Worm (Caenorhabditis elegans): Measurements from ENCODE around the gene orai-1.

Gene orai-1

DNA sequence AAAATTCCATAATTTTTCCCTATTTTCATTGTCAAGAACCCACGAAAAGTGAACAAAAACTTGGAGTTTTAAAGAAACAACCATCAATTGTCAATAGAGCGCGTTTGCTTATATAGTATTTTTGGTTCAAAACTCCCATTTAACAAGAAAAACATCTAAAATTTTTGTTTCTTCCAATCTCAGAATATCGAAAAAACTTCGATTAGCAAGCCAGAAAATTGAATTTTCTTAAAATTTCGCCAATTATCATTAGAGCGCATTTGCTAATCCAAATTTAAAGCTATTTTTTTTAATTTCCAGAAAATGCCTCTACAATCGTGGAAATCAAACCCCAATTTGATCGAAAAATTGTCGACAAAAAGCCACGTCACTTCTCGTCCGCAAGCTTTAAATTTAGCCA lies at the start of gene orai-1:
Gene orai-1 (plus strand): TSS at position 301 of the 400 bp plus-strand sequence.
- TF ChIP-seq fos-1 (tag; optimal IDR thresholded peaks at IDR 0.05) (no peak), nhr-11 (tag; optimal IDR thresholded peaks at IDR 0.05) (no peak), pqm-1 (tag; optimal IDR thresholded peaks at IDR 0.05) (no peak), nhr-25 (tag; optimal IDR thresholded peaks at IDR 0.05) (no peak), lin-39 (tag; optimal IDR thresholded peaks at IDR 0.05) (no peak), ceh-16 (tag; optimal IDR thresholded peaks at IDR 0.05) (no peak), ceh-28 (tag; optimal IDR thresholded peaks at IDR 0.05) (no peak), lin-15B (tag; optimal IDR thresholded peaks at IDR 0.05) (no peak), nhr-28 (tag; optimal IDR thresholded peaks at IDR 0.05) (no peak), egl-27 (tag; optimal IDR thresholded peaks at IDR 0.05) (no peak)

- TF ChIP-seq jun-1 (tag; optimal IDR thresholded peaks at IDR 0.05) (no peak), fkh-10 (GFP tag; optimal IDR thresholded peaks at IDR 0.05) (peak; percentile 81), ceh-9 (tag; optimal IDR thresholded peaks at IDR 0.05) (no peak), ztf-4 (tag; optimal IDR thresholded peaks at IDR 0.05) (no peak), nhr-77 (tag; optimal IDR thresholded peaks at IDR 0.05) (no peak), nhr-25 (tag; optimal IDR thresholded peaks at IDR 0.05) (peak; percentile 38), nhr-23 (tag; optimal IDR thresholded peaks at IDR 0.05) (peak; percentile 64), elt-2 (tag; optimal IDR thresholded peaks at IDR 0.05) (no peak), daf-12 (tag; optimal IDR thresholded peaks at IDR 0.05) (no peak), nhr-43 (tag; optimal IDR thresholded peaks at IDR 0.05; ENCODE audit: poor library complexity, severe bottlenecking) (no peak), snpc-4 (tag; optimal IDR thresholded peaks at IDR 0.05) (peak; percentile 24), unc-62 (GFP tag; optimal IDR thresholded peaks at IDR 0.05) (no peak), nhr-28 (tag; optimal IDR thresholded peaks at IDR 0.05) (no peak), pha-4 (tag; optimal IDR thresholded peaks at IDR 0.05) (peak; percentile 58), pqm-1 (tag; optimal IDR thresholded peaks at IDR 0.05) (peak; percentile 15), nhr-76 (tag; optimal IDR thresholded peaks at IDR 0.05) (no peak), lin-15B (tag; optimal IDR thresholded peaks at IDR 0.05) (peak; percentile 44), nfya-1 (tag; optimal IDR thresholded peaks at IDR 0.05; ENCODE audit: insufficient read depth) (peak; percentile 69), nhr-237 (tag; optimal IDR thresholded peaks at IDR 0.05) (no peak), R02D3.7 (tag; optimal IDR thresholded peaks at IDR 0.05) (no peak), eor-1 (tag; optimal IDR thresholded peaks at IDR 0.05) (no peak), zag-1 (tag; optimal IDR thresholded peaks at IDR 0.05) (no peak), egl-5 (tag; optimal IDR thresholded peaks at IDR 0.05) (no peak), ama-1 (optimal IDR thresholded peaks at IDR 0.05) (no peak), ztf-11 (tag; optimal IDR thresholded peaks at IDR 0.05) (no peak), mml-1 (tag; optimal IDR thresholded peaks at IDR 0.05) (no peak), ceh-28 (tag; optimal IDR thresholded peaks at IDR 0.05) (peak; percentile 84), mdl-1 (tag; optimal IDR thresholded peaks at IDR 0.05) (no peak), hmg-11 (tag; optimal IDR thresholded peaks at IDR 0.05) (peak; percentile 96), elt-1 (tag; optimal IDR thresholded peaks at IDR 0.05) (no peak), aly-2 (tag; optimal IDR thresholded peaks at IDR 0.05) (no peak), lsy-12 (tag; optimal IDR thresholded peaks at IDR 0.05) (no peak), lin-39 (tag; optimal IDR thresholded peaks at IDR 0.05) (peak; percentile 67)
These were observed 48.4 kb upstream of the orai-1 start for ce11 chrIII:598168-598567.

DNA sequence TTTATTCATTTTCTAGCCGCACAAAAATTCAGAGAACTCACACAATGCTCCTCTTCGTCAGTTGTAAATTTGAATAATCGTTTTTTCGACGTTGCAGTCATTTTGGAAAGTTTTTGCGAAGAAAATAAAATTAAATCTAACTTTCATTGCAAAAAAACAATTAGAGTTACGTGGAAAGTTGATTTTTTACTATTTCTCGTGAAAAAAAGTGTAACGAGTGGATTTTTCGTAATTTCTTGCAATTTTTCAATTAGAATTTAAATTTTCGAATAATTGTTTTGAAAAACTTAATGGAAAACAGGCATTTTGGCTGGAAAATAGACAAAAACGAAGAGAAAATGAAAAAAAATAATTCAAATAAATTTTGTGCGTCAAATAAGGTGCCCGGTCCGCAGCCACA lies 47.9 kb upstream of the orai-1 start, which contains the start of gene Y55B1AR.2:
Gene Y55B1AR.2 (minus strand): TSS at position 101 of the 400 bp plus-strand sequence.
- no peak for TF ChIP-seq ama-1 (optimal IDR thresholded peaks at IDR 0.05)
- TF ChIP-seq nhr-11 (tag; optimal IDR thresholded peaks at IDR 0.05) = no peak
- TF ChIP-seq fkh-2 (tag; optimal IDR thresholded peaks at IDR 0.05) = no peak
- TF ChIP-seq skn-1 (tag; optimal IDR thresholded peaks at IDR 0.05) = no peak
- no peak for TF ChIP-seq ztf-4 (tag; optimal IDR thresholded peaks at IDR 0.05)
- no peak for TF ChIP-seq nhr-67 (tag; optimal IDR thresholded peaks at IDR 0.05)
- no peak for TF ChIP-seq tbx-2 (tag; optimal IDR thresholded peaks at IDR 0.05)
- no peak for TF ChIP-seq egl-5 (tag; optimal IDR thresholded peaks at IDR 0.05)
- no peak for TF ChIP-seq aly-2 (tag; optimal IDR thresholded peaks at IDR 0.05)
- no peak for TF ChIP-seq mdl-1 (tag; optimal IDR thresholded peaks at IDR 0.05)
- TF ChIP-seq nhr-76 (tag; optimal IDR thresholded peaks at IDR 0.05) = no peak
- no peak for TF ChIP-seq lsy-12 (tag; optimal IDR thresholded peaks at IDR 0.05)
- no peak for TF ChIP-seq ceh-9 (tag; optimal IDR thresholded peaks at IDR 0.05)
- no peak for TF ChIP-seq nhr-23 (tag; optimal IDR thresholded peaks at IDR 0.05)
- TF ChIP-seq nhr-28 (tag; optimal IDR thresholded peaks at IDR 0.05) = no peak
- no peak for TF ChIP-seq ceh-28 (tag; optimal IDR thresholded peaks at IDR 0.05)
- TF ChIP-seq jun-1 (tag; optimal IDR thresholded peaks at IDR 0.05) = no peak
- TF ChIP-seq pqm-1 (tag; optimal IDR thresholded peaks at IDR 0.05) = no peak

Data from whole organism, L3 larva.